Worm (Caenorhabditis elegans) whole organism, early embryonic: ENCODE data around the gene spk-1.
A peak's percentile ranks its signal among the peaks of the same experiment; 100 is the strongest.

Source experiments
- B0310.2 ChIP-seq: sonication (generic microtip); optimal IDR thresholded peaks from 2 replicates; lab custom pipeline; 2016; ENCODE audit warnings: mild to moderate bottlenecking, missing genetic modification characterization, missing compliant biosample characterization
- F13C5.2 ChIP-seq: sonication (generic microtip); optimal IDR thresholded peaks from 2 replicates; lab custom pipeline; 2017; ENCODE audit warnings: mild to moderate bottlenecking, missing genetic modification characterization, inconsistent platforms, missing compliant biosample characterization
- aly-1 ChIP-seq: sonication (generic microtip); optimal IDR thresholded peaks from 2 replicates; lab custom pipeline; 2016; ENCODE audit warnings: missing genetic modification characterization, missing compliant biosample characterization
- ama-1 ChIP-seq: fragments of 150-350 bp; optimal IDR thresholded peaks from 2 replicates; lab custom pipeline; 2014
- ceh-13 ChIP-seq: fragments of 200-800 bp; sonication (Bioruptor generic); optimal IDR thresholded peaks from 2 replicates; lab custom pipeline; 2018; ENCODE audit warnings: mild to moderate bottlenecking, missing genetic modification characterization, missing compliant biosample characterization
- ceh-36 ChIP-seq: sonication (generic microtip); optimal IDR thresholded peaks from 2 replicates; lab custom pipeline; 2016; ENCODE audit warnings: missing genetic modification characterization, inconsistent platforms, missing compliant biosample characterization
- ets-7 ChIP-seq: sonication (generic microtip); optimal IDR thresholded peaks from 2 replicates; lab custom pipeline; 2016; ENCODE audit warnings: missing genotype, missing genetic modification characterization, missing compliant biosample characterization
- flt-1 ChIP-seq: fragments of 200-800 bp; sonication (Bioruptor generic); IDR thresholded peaks from 2 replicates; pipeline ENCODE4 v1.3.6; 2022; ENCODE audit warnings: missing genetic modification characterization, missing compliant biosample characterization
- hmbx-1 ChIP-seq: sonication (generic microtip); optimal IDR thresholded peaks from 2 replicates; lab custom pipeline; 2016; ENCODE audit warnings: mild to moderate bottlenecking, missing genetic modification characterization, missing compliant biosample characterization
- hmg-4 ChIP-seq: fragments of 200-800 bp; sonication (Bioruptor generic); optimal IDR thresholded peaks from 2 replicates; lab custom pipeline; 2018; ENCODE audit warnings: mild to moderate bottlenecking, missing genetic modification characterization, missing compliant biosample characterization
- hnd-1 ChIP-seq: sonication (generic microtip); optimal IDR thresholded peaks from 2 replicates; lab custom pipeline; 2016; ENCODE audit warnings: missing genetic modification characterization, missing compliant biosample characterization
- pes-1 ChIP-seq: fragments of 200-800 bp; sonication (Bioruptor generic); IDR thresholded peaks from 2 replicates; pipeline ENCODE4 v1.3.6; 2022; ENCODE audit warnings: missing genetic modification reagents, missing genetic modification characterization, missing compliant biosample characterization
- scrt-1 ChIP-seq: fragments of 200-800 bp; sonication (Bioruptor generic); IDR thresholded peaks from 2 replicates; pipeline ENCODE4 v1.3.6; 2022; ENCODE audit warnings: missing genetic modification characterization, missing compliant biosample characterization
- sea-1 ChIP-seq: fragments of 200-800 bp; sonication (Bioruptor generic); conservative IDR thresholded peaks from 2 replicates; pipeline ENCODE4 v1.3.6; 2022; ENCODE audit warnings: missing genetic modification characterization, missing compliant biosample characterization
- tbx-11 ChIP-seq: fragments of 200-800 bp; sonication (Bioruptor generic); IDR thresholded peaks from 2 replicates; pipeline ENCODE4 v1.3.6; 2022; ENCODE audit warnings: missing genetic modification characterization, missing compliant biosample characterization
- tbx-37 ChIP-seq: fragments of 200-800 bp; sonication (Bioruptor generic); conservative IDR thresholded peaks from 2 replicates; pipeline ENCODE4 v1.3.6; 2022; ENCODE audit warnings: missing genetic modification reagents, missing genetic modification characterization, missing compliant biosample characterization
- tra-4 ChIP-seq: sonication (generic microtip); optimal IDR thresholded peaks from 2 replicates; lab custom pipeline; 2017; ENCODE audit warnings: missing genetic modification characterization, missing compliant biosample characterization

Gene spk-1

DNA sequence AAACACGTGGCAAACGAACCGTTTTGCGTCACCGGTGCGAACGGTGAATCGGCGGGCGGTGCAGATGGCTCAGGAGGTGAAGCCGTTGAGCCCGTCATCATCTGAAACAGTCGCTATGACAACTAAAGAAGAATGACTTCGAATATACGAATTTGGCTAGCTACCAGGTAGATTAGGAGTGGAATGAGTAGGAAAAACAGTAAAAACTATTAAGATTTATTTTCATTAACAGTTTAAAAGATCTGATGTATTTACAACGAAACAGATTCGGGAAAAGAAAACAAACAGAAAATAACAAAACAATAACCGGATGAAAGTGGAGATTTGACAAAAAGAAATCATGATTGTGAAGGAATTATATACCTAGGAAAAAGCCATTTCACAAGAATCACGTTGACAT is 2.4 kb upstream of the spk-1 start, which contains the start of gene F54C8.7:
Gene F54C8.7 (minus strand): TSS at position 101 of the 400 bp plus-strand sequence.
- TF ChIP-seq F13C5.2 (tag; lab: Kevin White, UChicago) = no peak
- no peak for TF ChIP-seq tra-4 (tag; lab: Kevin White, UChicago)
- TF ChIP-seq sea-1 (GFP tag; lab: Robert Waterston, UW) = no peak
- TF ChIP-seq ceh-36 (tag; lab: Kevin White, UChicago) = no peak
- no peak for TF ChIP-seq tbx-11 (GFP tag; lab: Robert Waterston, UW)
- no peak for TF ChIP-seq hmg-4
- no peak for TF ChIP-seq ets-7 (tag; lab: Kevin White, UChicago)
- no peak for TF ChIP-seq hnd-1
- TF ChIP-seq aly-1 (tag; lab: Kevin White, UChicago) = no peak
- no peak for TF ChIP-seq scrt-1 (GFP tag; lab: Robert Waterston, UW)

DNA sequence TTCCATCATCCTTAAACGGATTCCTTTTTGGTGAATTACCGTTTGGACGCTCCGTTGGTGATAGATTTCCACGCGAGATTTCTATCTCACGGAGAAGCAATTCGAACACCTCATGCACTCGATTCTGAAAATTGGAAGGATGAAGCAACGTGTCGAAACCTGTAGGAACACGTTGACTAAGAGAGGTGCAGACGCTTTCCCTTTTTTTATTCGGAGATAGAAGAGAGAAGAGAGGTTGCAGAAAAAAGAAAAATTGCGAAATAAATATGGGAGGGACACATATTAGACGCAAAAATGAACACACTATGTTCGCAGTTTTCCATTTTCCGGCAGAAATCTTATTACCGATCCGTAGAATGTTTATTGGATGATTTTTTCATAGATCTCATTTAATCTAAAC is 1.7 kb upstream of the spk-1 start:
- TF ChIP-seq B0310.2 (tag; lab: Kevin White, UChicago) (no peak), F13C5.2 (tag; lab: Kevin White, UChicago) (no peak), hnd-1 (no peak), aly-1 (tag; lab: Kevin White, UChicago) (no peak), hmg-4 (no peak), hmbx-1 (no peak)

ce11 chrIII:9457192-9458103 is 1.0 kb downstream of the spk-1 start:
- no peak for TF ChIP-seq sea-1 (GFP tag; lab: Robert Waterston, UW)
- TF ChIP-seq flt-1 (GFP tag; lab: Robert Waterston, UW) = no peak
- no peak for TF ChIP-seq B0310.2 (tag; lab: Kevin White, UChicago)
- no peak for TF ChIP-seq F13C5.2 (tag; lab: Kevin White, UChicago)
- no peak for TF ChIP-seq tbx-37
- TF ChIP-seq tbx-11 (GFP tag; lab: Robert Waterston, UW) = no peak
- no peak for TF ChIP-seq scrt-1 (GFP tag; lab: Robert Waterston, UW)
- no peak for TF ChIP-seq hmbx-1
- no peak for TF ChIP-seq ceh-36 (tag; lab: Kevin White, UChicago)
- no peak for TF ChIP-seq hnd-1

- no peak for TF ChIP-seq hnd-1
Measured at ce11 chrIII:9461894-9462784, 5.7 kb downstream of the spk-1 start.

ce11 chrIII:9462785-9463467 is 6.5 kb downstream of the spk-1 start:
- TF ChIP-seq ceh-13 (GFP tag; lab: Kevin White, UChicago) (no peak), scrt-1 (GFP tag; lab: Robert Waterston, UW) (0 out of 2 replicates have a peak, but pooled peaks have one; percentile 46), sea-1 (GFP tag; lab: Robert Waterston, UW) (no peak), ama-1 (lab: Kevin White, UChicago) (peak; percentile 91)

DNA sequence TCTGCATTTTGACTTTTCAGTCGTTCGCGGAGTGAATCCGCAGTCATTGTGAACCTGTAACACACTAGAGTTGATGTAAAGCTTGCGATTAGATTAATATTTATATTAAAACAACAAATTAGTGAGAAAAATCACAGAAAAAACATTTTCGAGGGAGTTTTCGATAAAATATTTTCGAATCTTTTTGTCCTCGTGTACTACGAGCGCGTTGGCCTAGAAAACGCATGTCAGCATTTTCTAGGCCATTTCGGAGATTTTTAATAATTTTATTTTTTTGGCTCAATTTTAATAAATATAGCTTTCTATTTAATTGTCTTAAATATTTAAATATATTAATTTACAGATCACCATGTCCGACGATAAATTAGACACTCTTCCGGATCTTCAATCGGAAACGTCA is 9.0 kb downstream of the spk-1 start, which contains the start of gene B0464.9:
Gene B0464.9 (plus strand): TSS at position 344 of the 400 bp plus-strand sequence.
- TF ChIP-seq B0310.2 (tag; lab: Kevin White, UChicago) (no peak), aly-1 (tag; lab: Kevin White, UChicago) (no peak), sea-1 (GFP tag; lab: Robert Waterston, UW) (no peak), tbx-37 (peak; percentile 51; the same call in 1 of the 2 replicates), ceh-36 (tag; lab: Kevin White, UChicago) (no peak), ama-1 (lab: Kevin White, UChicago) (no peak), flt-1 (GFP tag; lab: Robert Waterston, UW) (no peak), scrt-1 (GFP tag; lab: Robert Waterston, UW) (no peak), pes-1 (GFP tag; lab: Robert Waterston, UW) (peak; percentile 69), F13C5.2 (tag; lab: Kevin White, UChicago) (no peak), tbx-11 (GFP tag; lab: Robert Waterston, UW) (no peak), hmbx-1 (no peak)

DNA sequence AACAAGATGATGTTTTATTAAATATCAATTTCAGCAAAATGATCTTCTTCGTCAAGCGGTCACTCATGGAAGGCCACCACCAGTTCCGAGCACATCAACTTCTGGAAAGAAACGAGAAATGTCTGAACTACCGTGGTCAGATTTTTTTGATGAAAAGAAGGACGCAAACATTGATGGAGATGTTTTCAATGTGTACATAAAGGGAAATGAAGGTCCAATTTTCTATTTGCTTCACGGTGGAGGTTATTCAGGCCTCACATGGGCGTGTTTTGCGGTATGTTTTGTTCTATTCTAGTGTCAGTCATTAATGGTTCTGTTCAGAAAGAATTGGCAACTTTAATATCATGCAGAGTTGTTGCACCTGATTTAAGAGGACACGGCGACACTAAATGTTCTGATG is 9.5 kb downstream of the spk-1 start, which contains the start of gene B0464.6:
Gene B0464.6 (minus strand): TSS at position 101 of the 400 bp plus-strand sequence.
- TF ChIP-seq B0310.2 (tag; lab: Kevin White, UChicago) = no peak
- TF ChIP-seq hmg-4 = no peak
- no peak for TF ChIP-seq ceh-13 (GFP tag; lab: Kevin White, UChicago)
- no peak for TF ChIP-seq tra-4 (tag; lab: Kevin White, UChicago)
- no peak for TF ChIP-seq F13C5.2 (tag; lab: Kevin White, UChicago)
- no peak for TF ChIP-seq tbx-11 (GFP tag; lab: Robert Waterston, UW)
- TF ChIP-seq hmbx-1 = no peak
- no peak for TF ChIP-seq pes-1 (GFP tag; lab: Robert Waterston, UW)
- TF ChIP-seq flt-1 (GFP tag; lab: Robert Waterston, UW) = no peak
- no peak for TF ChIP-seq scrt-1 (GFP tag; lab: Robert Waterston, UW)
